Worm (Caenorhabditis elegans): Measurements from ENCODE around the gene Y81G3A.4.
A peak's percentile ranks its signal among the peaks of the same experiment; 100 is the strongest.
"Not testable (repeated sequence)": the region's sequence is repeated elsewhere in the genome, so short reads cannot be mapped to it uniquely, and the experiment has no call there.

The Y81G3A.4 gene

ce11 chrII:13091123-13091522 is at the start of gene Y81G3A.4:
Y81G3A.4 (plus strand) TSS chrII:13091423.
- TF ChIP-seq nhr-43 (tag; optimal IDR thresholded peaks at IDR 0.05; ENCODE audit: poor library complexity, severe bottlenecking), result no peak

- TF ChIP-seq tbx-2, fos-1, jun-1 (tag; optimal IDR thresholded peaks at IDR 0.05): not testable (repeated sequence)
Observed at ce11 chrII:13043433-13044054, 47.7 kb upstream of the Y81G3A.4 start, which contains the start of gene puf-6. puf-6 (minus strand) TSS chrII:13043445.

- peak; percentile 67 for TF ChIP-seq ceh-28 (tag; optimal IDR thresholded peaks at IDR 0.05)
Observed at ce11 chrII:13047106-13047505, 44.1 kb upstream of the Y81G3A.4 start, which contains the start of gene F42G4.7. F42G4.7 (minus strand) TSS chrII:13047290.

- not testable (repeated sequence) for TF ChIP-seq snpc-4 (tag; optimal IDR thresholded peaks at IDR 0.05); fkh-10 (GFP tag; optimal IDR thresholded peaks at IDR 0.05); pha-4 (tag; optimal IDR thresholded peaks at IDR 0.05)
Observed at ce11 chrII:13047609-13048008, 43.6 kb upstream of the Y81G3A.4 start, which contains the start of gene F42G4.2. F42G4.2 (plus strand) TSS chrII:13047909.

ce11 chrII:13050050-13050449 is 41.2 kb upstream of the Y81G3A.4 start:
- no peak for TF ChIP-seq tbx-2 (tag; optimal IDR thresholded peaks at IDR 0.05)
- no peak for TF ChIP-seq ama-1 (optimal IDR thresholded peaks at IDR 0.05)
- TF ChIP-seq nhr-76 (tag; optimal IDR thresholded peaks at IDR 0.05), result no peak
- no peak for TF ChIP-seq nhr-23 (tag; optimal IDR thresholded peaks at IDR 0.05)
- TF ChIP-seq nhr-25 (tag; optimal IDR thresholded peaks at IDR 0.05), result no peak
- no peak for TF ChIP-seq nhr-237 (tag; optimal IDR thresholded peaks at IDR 0.05)

- TF ChIP-seq ceh-9 (tag; optimal IDR thresholded peaks at IDR 0.05), result no peak
- TF ChIP-seq fkh-10 (GFP tag; optimal IDR thresholded peaks at IDR 0.05), result no peak
- no peak for TF ChIP-seq hmg-11 (tag; optimal IDR thresholded peaks at IDR 0.05)
- peak; percentile 35 for TF ChIP-seq nhr-23 (tag; optimal IDR thresholded peaks at IDR 0.05)
Observed at ce11 chrII:13053443-13053842, 37.8 kb upstream of the Y81G3A.4 start.

ce11 chrII:13056580-13056979 is 34.6 kb upstream of the Y81G3A.4 start, which contains the start of gene zyx-1:
zyx-1 (plus strand) TSS chrII:13056910.
- TF ChIP-seq eor-1 (tag; optimal IDR thresholded peaks at IDR 0.05), result no peak
- TF ChIP-seq lin-15B (tag; optimal IDR thresholded peaks at IDR 0.05), result no peak
- no peak for TF ChIP-seq nhr-43 (tag; optimal IDR thresholded peaks at IDR 0.05; ENCODE audit: poor library complexity, severe bottlenecking)
- no peak for TF ChIP-seq tbx-2 (tag; optimal IDR thresholded peaks at IDR 0.05)
- TF ChIP-seq pha-4 (tag; optimal IDR thresholded peaks at IDR 0.05), result no peak
- no peak for TF ChIP-seq ZK546.5 (tag; optimal IDR thresholded peaks at IDR 0.05)
- TF ChIP-seq snpc-4 (tag; optimal IDR thresholded peaks at IDR 0.05), result no peak
- TF ChIP-seq elt-1 (tag; optimal IDR thresholded peaks at IDR 0.05), result no peak
- TF ChIP-seq ceh-28 (tag; optimal IDR thresholded peaks at IDR 0.05), result no peak

- TF ChIP-seq snpc-4 (tag; optimal IDR thresholded peaks at IDR 0.05), result no peak
- no peak for TF ChIP-seq egl-5 (tag; optimal IDR thresholded peaks at IDR 0.05)
- TF ChIP-seq egl-27 (tag; optimal IDR thresholded peaks at IDR 0.05), result no peak
- TF ChIP-seq lin-15B (tag; optimal IDR thresholded peaks at IDR 0.05), result no peak
- no peak for TF ChIP-seq hmg-11 (tag; optimal IDR thresholded peaks at IDR 0.05)
- no peak for TF ChIP-seq unc-39 (tag; optimal IDR thresholded peaks at IDR 0.05)
- TF ChIP-seq nfya-1 (tag; optimal IDR thresholded peaks at IDR 0.05; ENCODE audit: insufficient read depth), result no peak
- TF ChIP-seq ceh-82 (tag; optimal IDR thresholded peaks at IDR 0.05), result no peak
- no peak for TF ChIP-seq nhr-77 (tag; optimal IDR thresholded peaks at IDR 0.05)
- no peak for TF ChIP-seq nhr-28 (tag; optimal IDR thresholded peaks at IDR 0.05)
- TF ChIP-seq nhr-67 (tag; optimal IDR thresholded peaks at IDR 0.05), result no peak
- no peak for TF ChIP-seq nhr-23 (tag; optimal IDR thresholded peaks at IDR 0.05)
- TF ChIP-seq pha-4 (tag; optimal IDR thresholded peaks at IDR 0.05), result no peak
- no peak for TF ChIP-seq nhr-12 (tag; optimal IDR thresholded peaks at IDR 0.05)
Observed at ce11 chrII:13059196-13059595, 32.0 kb upstream of the Y81G3A.4 start.
